Fruit fly (Drosophila melanogaster) whole organism, embryonic: ENCODE data around the gene CG11294.

ENCODE experiments used
- Ada2b ChIP-seq: fragments of 200-800 bp; sonication (Bioruptor generic); IDR thresholded peaks from 2 replicates; pipeline ENCODE4 v1.3.6; 2022; ENCODE audit warnings: missing biosample characterization, missing genetic modification characterization
- CG10462 ChIP-seq: fragments of 200-800 bp; sonication (Bioruptor generic); optimal IDR thresholded peaks from 2 replicates; lab custom pipeline; 2016; ENCODE audit warnings: missing biosample characterization, missing genetic modification characterization
- CG10979 ChIP-seq: fragments of 200-800 bp; sonication (Bioruptor generic); optimal IDR thresholded peaks from 2 replicates; lab custom pipeline; 2018; ENCODE audit warnings: missing biosample characterization, mild to moderate bottlenecking, missing genetic modification characterization, moderate library complexity
- CG11504 ChIP-seq: fragments of 200-800 bp; sonication (Bioruptor generic); optimal IDR thresholded peaks from 3 replicates; lab custom pipeline; 2019; ENCODE audit warnings: missing biosample characterization, mild to moderate bottlenecking, missing genetic modification characterization, moderate library complexity
- CG12104 ChIP-seq: fragments of 200-800 bp; sonication (Bioruptor generic); optimal IDR thresholded peaks from 3 replicates; lab custom pipeline; 2016; ENCODE audit warnings: missing biosample characterization, missing genetic modification characterization
- CG12769 ChIP-seq: fragments of 200-800 bp; sonication (Bioruptor generic); optimal IDR thresholded peaks from 2 replicates; lab custom pipeline; 2019; ENCODE audit warnings: missing biosample characterization, mild to moderate bottlenecking, missing genetic modification characterization, moderate library complexity
- CG12942 ChIP-seq: fragments of 200-800 bp; sonication (Bioruptor generic); optimal IDR thresholded peaks from 3 replicates; lab custom pipeline; 2016; ENCODE audit warnings: missing biosample characterization, missing genetic modification characterization
- CG13775 ChIP-seq: fragments of 200-800 bp; sonication (Bioruptor generic); optimal IDR thresholded peaks from 3 replicates; lab custom pipeline; 2017; ENCODE audit warnings: missing biosample characterization, mild to moderate bottlenecking, missing genetic modification characterization
- CG14667 ChIP-seq: fragments of 200-800 bp; sonication (Bioruptor generic); IDR thresholded peaks from 2 replicates; pipeline ENCODE4 v1.3.6; 2022; ENCODE audit warnings: missing biosample characterization, missing genetic modification characterization
- CG14965 ChIP-seq: fragments of 200-800 bp; sonication (Bioruptor generic); optimal IDR thresholded peaks from 2 replicates; lab custom pipeline; 2016; ENCODE audit warnings: missing biosample characterization, missing genetic modification characterization, borderline replicate concordance
- CG15073 ChIP-seq: fragments of 200-800 bp; sonication (Bioruptor generic); optimal IDR thresholded peaks from 2 replicates; lab custom pipeline; 2016; ENCODE audit warnings: missing biosample characterization, missing genetic modification characterization
- CG15696 ChIP-seq: fragments of 200-800 bp; sonication (Bioruptor generic); optimal IDR thresholded peaks from 2 replicates; lab custom pipeline; 2019; ENCODE audit warnings: missing biosample characterization, mild to moderate bottlenecking, missing genetic modification characterization, moderate library complexity
- CG1603 ChIP-seq: fragments of 200-800 bp; sonication (Bioruptor generic); optimal IDR thresholded peaks from 2 replicates; lab custom pipeline; 2019; ENCODE audit warnings: missing biosample characterization, mild to moderate bottlenecking, missing genetic modification characterization, moderate library complexity
- CG2120 ChIP-seq: fragments of 200-800 bp; sonication (Bioruptor generic); optimal IDR thresholded peaks from 3 replicates; lab custom pipeline; 2016; ENCODE audit warnings: missing biosample characterization, missing genetic modification characterization
- CG2889 ChIP-seq: fragments of 200-800 bp; sonication (Bioruptor generic); IDR thresholded peaks from 3 replicates; pipeline ENCODE4 v1.3.6; 2022; ENCODE audit warnings: missing biosample characterization, missing genetic modification characterization
- CG30403 ChIP-seq: fragments of 200-800 bp; sonication (Bioruptor generic); optimal IDR thresholded peaks from 3 replicates; lab custom pipeline; 2016; ENCODE audit warnings: missing biosample characterization, missing genetic modification characterization
- CG34376 ChIP-seq: fragments of 200-800 bp; sonication (Bioruptor generic); optimal IDR thresholded peaks from 2 replicates; lab custom pipeline; 2018; ENCODE audit warnings: missing biosample characterization, mild to moderate bottlenecking, missing genetic modification characterization
- CG3995 ChIP-seq: fragments of 200-800 bp; sonication (Bioruptor generic); optimal IDR thresholded peaks from 3 replicates; lab custom pipeline; 2016; ENCODE audit warnings: missing biosample characterization, missing genetic modification characterization
- CG5245 ChIP-seq: fragments of 200-800 bp; sonication (Bioruptor generic); optimal IDR thresholded peaks from 3 replicates; lab custom pipeline; 2016; ENCODE audit warnings: missing biosample characterization, missing genetic modification characterization
- CG6683 ChIP-seq: fragments of 200-800 bp; sonication (Bioruptor generic); optimal IDR thresholded peaks from 2 replicates; lab custom pipeline; 2017; ENCODE audit warnings: missing biosample characterization, mild to moderate bottlenecking, missing genetic modification characterization, missing genetic modification reagents
- CG6689 ChIP-seq: fragments of 200-800 bp; sonication (Bioruptor generic); IDR thresholded peaks from 2 replicates; pipeline ENCODE4 v1.3.6; 2022; ENCODE audit warnings: missing biosample characterization, missing genetic modification characterization
- CG9876 ChIP-seq: fragments of 200-800 bp; sonication (Bioruptor generic); optimal IDR thresholded peaks from 2 replicates; lab custom pipeline; 2016; ENCODE audit warnings: missing biosample characterization, missing genetic modification characterization
- CG9932 ChIP-seq: fragments of 200-800 bp; sonication (Bioruptor generic); IDR thresholded peaks from 2 replicates; pipeline ENCODE4 v1.3.6; 2022; ENCODE audit warnings: missing biosample characterization, missing genetic modification characterization
- Dek ChIP-seq: fragments of 200-800 bp; sonication (Bioruptor generic); optimal IDR thresholded peaks from 3 replicates; lab custom pipeline; 2019; ENCODE audit warnings: missing biosample characterization, mild to moderate bottlenecking, missing genetic modification characterization, moderate library complexity
- GATAe ChIP-seq: fragments of 200-800 bp; sonication (Bioruptor generic); conservative IDR thresholded peaks from 2 replicates; pipeline ENCODE4 v1.3.6; 2022; ENCODE audit warnings: missing biosample characterization, missing genetic modification characterization
- HLH3B ChIP-seq: fragments of 200-800 bp; sonication (Bioruptor generic); IDR thresholded peaks from 2 replicates; pipeline ENCODE4 v1.3.6; 2022; ENCODE audit warnings: missing biosample characterization, missing genetic modification characterization
- Med ChIP-seq: fragments of 200-800 bp; sonication (Bioruptor generic); peaks from one replicate; lab custom pipeline; 2016; ENCODE audit warnings: missing biosample characterization, missing genetic modification characterization, mild to moderate bottlenecking, inconsistent platforms, moderate library complexity
- Meics ChIP-seq: fragments of 200-800 bp; sonication (Bioruptor generic); optimal IDR thresholded peaks from 2 replicates; lab custom pipeline; 2017; ENCODE audit warnings: missing biosample characterization, mild to moderate bottlenecking, missing genetic modification characterization
- NFAT ChIP-seq: fragments of 200-800 bp; sonication (Bioruptor generic); IDR thresholded peaks from 2 replicates; pipeline ENCODE4 v1.3.6; 2022; ENCODE audit warnings: missing biosample characterization, missing genetic modification characterization
- Nf-YA ChIP-seq: fragments of 200-800 bp; sonication (Bioruptor generic); IDR thresholded peaks from 2 replicates; pipeline ENCODE4 v1.3.6; 2022; ENCODE audit warnings: missing biosample characterization, missing genetic modification characterization
- Taf1 ChIP-seq: fragments of 200-800 bp; sonication (Bioruptor generic); IDR thresholded peaks from 2 replicates; pipeline ENCODE4 v1.3.6; 2022; ENCODE audit warnings: missing biosample characterization, missing genetic modification characterization
- Trl ChIP-seq, 3 experiments: fragments of >200 bp in 2 of 3; fragments of 200-800 bp in 1 of 3; sonication (Bioruptor generic) in 1 of 3; optimal IDR thresholded peaks; 2 replicates in 1 of 3; 3 replicates in 2 of 3; lab custom pipeline; 2016 to 2017; ENCODE audit warnings: missing biosample characterization in 1 of 3, missing genetic modification characterization in 1 of 3
- ac ChIP-seq: fragments of 200-800 bp; sonication (Bioruptor generic); optimal IDR thresholded peaks from 3 replicates; lab custom pipeline; 2017; ENCODE audit warnings: missing biosample characterization, mild to moderate bottlenecking, missing genetic modification characterization
- ara ChIP-seq: fragments of 200-800 bp; sonication (Bioruptor generic); IDR thresholded peaks from 2 replicates; pipeline ENCODE4 v1.3.6; 2022; ENCODE audit warnings: missing biosample characterization, missing genetic modification characterization
- az2 ChIP-seq: fragments of 200-800 bp; sonication (Bioruptor generic); optimal IDR thresholded peaks from 3 replicates; lab custom pipeline; 2016; ENCODE audit warnings: missing biosample characterization, missing genetic modification characterization
- cad ChIP-seq: fragments of >200 bp; optimal IDR thresholded peaks from 2 replicates; lab custom pipeline; 2017; ENCODE audit warnings: missing biosample characterization, missing genetic modification characterization
- cas ChIP-seq: fragments of 200-800 bp; sonication (Bioruptor generic); IDR thresholded peaks from 2 replicates; pipeline ENCODE4 v1.3.6; 2022; ENCODE audit warnings: missing biosample characterization, missing genetic modification characterization
- ci ChIP-seq: fragments of 200-800 bp; sonication (Bioruptor generic); IDR thresholded peaks from 3 replicates; pipeline ENCODE4 v1.3.6; 2022; ENCODE audit warnings: missing biosample characterization, missing genetic modification characterization
- crp ChIP-seq, 2 experiments: fragments of 200-800 bp; sonication (Bioruptor generic); optimal IDR thresholded peaks; 2 replicates in 1 of 2; 3 replicates in 1 of 2; lab custom pipeline; 2017; ENCODE audit warnings: missing biosample characterization in 2 of 2, missing genetic modification characterization in 2 of 2, mild to moderate bottlenecking in 1 of 2, moderate library complexity in 1 of 2
- dysf ChIP-seq: fragments of 200-800 bp; sonication (Bioruptor generic); IDR thresholded peaks from 3 replicates; pipeline ENCODE4 v1.3.6; 2022; ENCODE audit warnings: missing biosample characterization, missing genetic modification characterization
- fd3F ChIP-seq: fragments of 200-800 bp; sonication (Bioruptor generic); optimal IDR thresholded peaks from 2 replicates; lab custom pipeline; 2018; ENCODE audit warnings: missing biosample characterization, mild to moderate bottlenecking, missing genetic modification characterization, moderate library complexity
- fd96Cb ChIP-seq: fragments of 200-800 bp; sonication (Bioruptor generic); optimal IDR thresholded peaks from 2 replicates; lab custom pipeline; 2018; ENCODE audit warnings: missing biosample characterization, mild to moderate bottlenecking, missing genetic modification characterization, moderate library complexity
- gem ChIP-seq: fragments of 200-800 bp; sonication (Bioruptor generic); optimal IDR thresholded peaks from 2 replicates; lab custom pipeline; 2019; ENCODE audit warnings: missing biosample characterization, mild to moderate bottlenecking, missing genetic modification characterization, moderate library complexity
- hbn ChIP-seq: fragments of 200-800 bp; sonication (Bioruptor generic); IDR thresholded peaks from 2 replicates; pipeline ENCODE4 v1.3.6; 2022; ENCODE audit warnings: missing biosample characterization, missing genetic modification characterization; ENCODE audit not compliant: partially characterized antibody
- phol ChIP-seq: fragments of 200-800 bp; sonication (Bioruptor generic); optimal IDR thresholded peaks from 3 replicates; lab custom pipeline; 2018; ENCODE audit warnings: missing biosample characterization, mild to moderate bottlenecking, missing genetic modification characterization, moderate library complexity
- pros ChIP-seq: fragments of 200-800 bp; sonication (Bioruptor generic); optimal IDR thresholded peaks from 3 replicates; lab custom pipeline; 2019; ENCODE audit warnings: missing biosample characterization, mild to moderate bottlenecking, missing genetic modification characterization, moderate library complexity
- scrt ChIP-seq: fragments of 200-800 bp; sonication (Bioruptor generic); optimal IDR thresholded peaks from 2 replicates; lab custom pipeline; 2018; ENCODE audit warnings: missing biosample characterization, mild to moderate bottlenecking, missing genetic modification characterization, moderate library complexity
- slbo ChIP-seq: fragments of 200-800 bp; sonication (Bioruptor generic); IDR thresholded peaks from 2 replicates; pipeline ENCODE4 v1.3.6; 2022; ENCODE audit warnings: missing biosample characterization, missing genetic modification characterization
- tap ChIP-seq: fragments of 200-800 bp; optimal IDR thresholded peaks from 3 replicates; lab custom pipeline; 2019; ENCODE audit warnings: missing biosample characterization, mild to moderate bottlenecking, missing genetic modification characterization, moderate library complexity
- tup ChIP-seq: fragments of 200-800 bp; sonication (Bioruptor generic); optimal IDR thresholded peaks from 2 replicates; lab custom pipeline; 2016; ENCODE audit warnings: missing biosample characterization, mild to moderate bottlenecking, missing genetic modification characterization, moderate library complexity
- zf30C ChIP-seq: fragments of 200-800 bp; sonication (Bioruptor generic); optimal IDR thresholded peaks from 3 replicates; lab custom pipeline; 2018; ENCODE audit warnings: missing biosample characterization, mild to moderate bottlenecking, missing genetic modification characterization

CG11294 gene

dm6 chrX:8730306-8730705, 36.9 kb upstream of the CG11294 start (continued):
- TF ChIP-seq CG6683 (GFP tag; lab: Kevin White, UChicago) (no peak), HLH3B (GFP tag; lab: Robert Waterston, UW) (0 out of 2 replicates have a peak, but pooled peaks have one; percentile 22), CG6689 (GFP tag; lab: Robert Waterston, UW) (0 out of 2 replicates have a peak, but pooled peaks have one; percentile 27), CG13775 (GFP tag; lab: Kevin White, UChicago) (no peak), cas (GFP tag; lab: Robert Waterston, UW) (no peak), Ada2b (GFP tag; lab: Robert Waterston, UW) (peak; percentile 12; the same call in 1 of the 2 replicates), CG2120 (GFP tag; lab: Kevin White, UChicago) (peak; percentile 21), slbo (GFP tag; lab: Robert Waterston, UW) (0 out of 2 replicates have a peak, but pooled peaks have one; percentile 19), phol (tag; lab: Kevin White, UChicago) (peak; percentile 4), fd3F (GFP tag; lab: Kevin White, UChicago) (no peak), CG10979 (tag; lab: Kevin White, UChicago) (peak; percentile 5), gem (peak; percentile 31), pros (no peak), CG1603 (peak; percentile 41), Nf-YA (GFP tag; lab: Robert Waterston, UW) (no peak), CG5245 (GFP tag; lab: Kevin White, UChicago) (no peak), crp (GFP tag; optimal IDR thresholded peaks at IDR 0.05; lab: Kevin White, UChicago) (no peak), tup (GFP tag; lab: Kevin White, UChicago) (no peak), CG34376 (no peak), CG3995 (GFP tag; lab: Kevin White, UChicago) (no peak), ac (no peak), zf30C (peak; percentile 1), tap (tag; lab: Kevin White, UChicago) (no peak), NFAT (GFP tag; lab: Robert Waterston, UW) (no peak), CG15696 (tag; lab: Kevin White, UChicago) (peak; percentile 14), CG14667 (no peak), CG9876 (GFP tag; lab: Kevin White, UChicago) (no peak), CG14965 (GFP tag; lab: Kevin White, UChicago) (no peak), CG11504 (tag; lab: Kevin White, UChicago) (peak; percentile 49), CG15073 (no peak), GATAe (GFP tag; lab: Robert Waterston, UW) (no peak), CG12769 (tag; lab: Kevin White, UChicago) (peak; percentile 36), dysf (GFP tag; lab: Robert Waterston, UW) (0 out of 3 replicates have a peak, but pooled peaks have one; percentile 36), CG10462 (GFP tag; lab: Kevin White, UChicago) (no peak), Taf1 (GFP tag; lab: Robert Waterston, UW) (no peak), Med (GFP tag; lab: Kevin White, UChicago) (peak; percentile 40), CG30403 (GFP tag; lab: Kevin White, UChicago) (peak; percentile 0), hbn (GFP tag; lab: Robert Waterston, UW) (no peak), ara (GFP tag; lab: Robert Waterston, UW) (no peak), scrt (peak; percentile 6), fd96Cb (tag; lab: Kevin White, UChicago) (peak; percentile 8), CG2889 (no peak), ci (peak; percentile 30; the same call in 1 of the 3 replicates), Trl (optimal IDR thresholded peaks at IDR 0.05; lab: Kevin White, UChicago) (no peak), Trl (GFP tag; optimal IDR thresholded peaks at IDR 0.05; lab: Kevin White, UChicago) (no peak), CG9932 (GFP tag; lab: Robert Waterston, UW) (peak; percentile 32; the same call in 1 of the 2 replicates), az2 (no peak), Meics (GFP tag; lab: Kevin White, UChicago) (peak; percentile 17), cad (GFP tag; lab: Kevin White, UChicago) (no peak), CG12942 (GFP tag; lab: Kevin White, UChicago) (no peak), CG12104 (GFP tag; lab: Kevin White, UChicago) (no peak), Dek (no peak)
